Worm (Caenorhabditis elegans) whole organism, L4 larva: ENCODE data around the gene dhs-7.

Experiments
- F49E8.2 ChIP-seq: sonication (generic microtip); optimal IDR thresholded peaks from 2 replicates; lab custom pipeline; 2016; ENCODE audit warnings: missing compliant biosample characterization, mild to moderate bottlenecking, missing genetic modification characterization, borderline replicate concordance
- rbr-2 ChIP-seq: sonication (generic microtip); optimal IDR thresholded peaks from 2 replicates; lab custom pipeline; 2016; ENCODE audit warnings: missing genotype, missing genetic modification characterization, missing compliant biosample characterization
- snpc-4 ChIP-seq: fragments of 150-350 bp; optimal IDR thresholded peaks from 2 replicates; lab custom pipeline; 2014; ENCODE audit warnings: missing biosample characterization, missing genetic modification characterization

DNA sequence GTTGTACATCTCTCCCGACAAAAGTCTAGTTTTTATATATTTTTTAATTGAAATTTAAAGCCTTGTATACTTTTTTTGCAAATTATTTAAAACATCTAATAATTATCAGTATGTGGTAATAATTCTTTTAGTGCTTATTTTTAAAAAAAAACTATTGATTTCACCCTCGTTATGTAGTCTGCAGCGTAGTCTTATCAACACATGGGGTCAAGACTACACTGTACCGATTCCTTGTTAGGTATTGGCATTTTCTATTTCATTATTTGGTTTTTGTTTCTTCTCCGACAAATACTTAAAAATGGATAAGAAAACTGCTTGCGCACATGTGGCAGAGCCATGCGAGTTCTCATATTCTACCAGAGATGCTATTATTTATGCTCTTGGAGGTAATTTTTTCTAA is 12.2 kb downstream of the dhs-7 start, which contains the start of gene maoc-1:
- no peak for TF ChIP-seq rbr-2 (tag; lab: Kevin White, UChicago)
- no peak for TF ChIP-seq F49E8.2 (tag; lab: Kevin White, UChicago)
- no peak for TF ChIP-seq snpc-4 (tag; lab: Kevin White, UChicago)
